Worm (Caenorhabditis elegans) whole organism, L2 larva: ENCODE measurements around the gene dnj-26.

Experiments used
- blmp-1 ChIP-seq: sonication (generic microtip); optimal IDR thresholded peaks from 2 replicates; lab custom pipeline; 2017; ENCODE audit warnings: missing genetic modification characterization, mild to moderate bottlenecking, missing compliant biosample characterization, antibody characterized with exemption, moderate library complexity; ENCODE audit not compliant: insufficient read depth
- dmd-4 ChIP-seq: sonication (generic microtip); optimal IDR thresholded peaks from 2 replicates; lab custom pipeline; 2017; ENCODE audit warnings: missing biosample characterization, missing genetic modification characterization
- elt-1 ChIP-seq: fragments of 150-350 bp; optimal IDR thresholded peaks from 2 replicates; lab custom pipeline; 2014; ENCODE audit warnings: missing biosample characterization, missing genetic modification characterization
- elt-3 ChIP-seq: sonication (generic microtip); optimal IDR thresholded peaks from 2 replicates; lab custom pipeline; 2017; ENCODE audit warnings: missing biosample characterization, missing genetic modification characterization
- mdl-1 ChIP-seq, 2 experiments: fragments of 150-350 bp in 1 of 2; sonication (generic microtip) in 1 of 2; optimal IDR thresholded peaks; 2 replicates each; lab custom pipeline; 2017; ENCODE audit warnings: missing biosample characterization in 2 of 2, missing genetic modification characterization in 2 of 2
- nhr-10 ChIP-seq: sonication (generic microtip); optimal IDR thresholded peaks from 2 replicates; lab custom pipeline; 2017; ENCODE audit warnings: missing biosample characterization, missing genetic modification characterization
- nhr-23 ChIP-seq: fragments of 150-350 bp; optimal IDR thresholded peaks from 2 replicates; lab custom pipeline; 2014; ENCODE audit warnings: missing biosample characterization, missing genetic modification reagents, missing genetic modification characterization
- snpc-4 ChIP-seq: fragments of 150-350 bp; optimal IDR thresholded peaks from 2 replicates; lab custom pipeline; 2014; ENCODE audit warnings: missing biosample characterization, missing genetic modification characterization
- unc-62 ChIP-seq: fragments of 150-350 bp; optimal IDR thresholded peaks from 2 replicates; lab custom pipeline; 2014; ENCODE audit warnings: missing biosample characterization, missing genetic modification reagents, missing genetic modification characterization

ce11 chrIV:12207454-12207853 lies 45.0 kb downstream of the dnj-26 start:
- TF ChIP-seq snpc-4 (tag; lab: Kevin White, UChicago) (no peak), mdl-1 (tag; optimal IDR thresholded peaks at IDR 0.05; lab: Kevin White, UChicago) (no peak), unc-62 (GFP tag; lab: Kevin White, UChicago) (no peak), elt-1 (tag; lab: Kevin White, UChicago) (no peak), elt-3 (no peak), blmp-1 (tag; lab: Kevin White, UChicago) (no peak), dmd-4 (tag; lab: Kevin White, UChicago) (no peak), nhr-10 (tag; lab: Kevin White, UChicago) (no peak), nhr-23 (tag; lab: Kevin White, UChicago) (no peak)
